Worm (Caenorhabditis elegans) whole organism, mixed stage, embryonic: ENCODE data around the gene JC8.7.

Source experiments
- drap-1 ChIP-seq: fragments of 200-800 bp; sonication (Bioruptor generic); optimal IDR thresholded peaks from 3 replicates; lab custom pipeline; 2018; ENCODE audit warnings: mild to moderate bottlenecking, missing genetic modification characterization, missing compliant biosample characterization
- ham-2 ChIP-seq: fragments of 200-800 bp; sonication (Bioruptor generic); optimal IDR thresholded peaks from 2 replicates; lab custom pipeline; 2018; ENCODE audit warnings: mild to moderate bottlenecking, missing genetic modification characterization, missing compliant biosample characterization
- nhr-28 ChIP-seq: fragments of 150-350 bp; optimal IDR thresholded peaks from 2 replicates; lab custom pipeline; 2014; ENCODE audit warnings: missing biosample characterization, missing genetic modification characterization
- nhr-76 ChIP-seq: sonication (generic microtip); optimal IDR thresholded peaks from 2 replicates; lab custom pipeline; 2017; ENCODE audit warnings: missing biosample characterization, missing genetic modification characterization
- snpc-4 ChIP-seq: fragments of 150-350 bp; optimal IDR thresholded peaks from 2 replicates; lab custom pipeline; 2014; ENCODE audit warnings: missing biosample characterization, missing genetic modification characterization
- unc-39 ChIP-seq: fragments of 150-350 bp; optimal IDR thresholded peaks from 2 replicates; lab custom pipeline; 2014; ENCODE audit warnings: missing biosample characterization, missing genetic modification characterization
- unc-62 ChIP-seq: fragments of 150-350 bp; optimal IDR thresholded peaks from 2 replicates; lab custom pipeline; 2014; ENCODE audit warnings: missing biosample characterization, missing genetic modification reagents, missing genetic modification characterization

DNA sequence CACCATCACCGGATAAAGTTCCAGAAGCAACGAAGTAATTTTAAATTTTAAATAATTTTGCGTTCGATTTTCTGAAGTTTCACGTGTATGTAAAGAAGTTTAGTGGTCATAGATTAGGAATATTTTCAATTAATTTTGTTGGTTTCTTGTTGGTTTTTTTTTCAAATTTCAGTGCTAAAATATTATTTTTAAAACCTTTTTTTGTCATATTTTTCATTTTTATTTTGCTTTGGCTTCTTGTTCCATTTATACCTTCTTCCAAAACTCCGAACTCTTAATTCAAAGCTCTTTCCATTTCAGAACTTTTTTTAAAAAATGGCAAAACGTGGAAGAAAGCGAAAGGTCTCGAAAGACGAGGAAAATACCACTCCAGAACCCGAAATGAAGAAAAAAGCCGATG, at the start of gene JC8.7:
- no peak for TF ChIP-seq unc-62
- TF ChIP-seq ham-2, result no peak
- TF ChIP-seq drap-1 (GFP tag; lab: Kevin White, UChicago), result no peak
- no peak for TF ChIP-seq nhr-28
- no peak for TF ChIP-seq snpc-4 (tag; lab: Kevin White, UChicago)
- no peak for TF ChIP-seq unc-39 (tag; lab: Kevin White, UChicago)
- TF ChIP-seq nhr-76 (tag; lab: Kevin White, UChicago), result no peak
